Fruit fly (Drosophila melanogaster) S2 (cell line): ENCODE data around the gene CG43999.

ENCODE experiments used
- CG8478 ChIP-seq: fragments of >200 bp; optimal IDR thresholded peaks from 2 replicates; lab custom pipeline; 2018
- CTCF ChIP-seq, 2 experiments: fragments of >200 bp; optimal IDR thresholded peaks; 2 replicates each; lab custom pipeline; 2018

- TF ChIP-seq CG8478 (no peak), CTCF (optimal IDR thresholded peaks at IDR 0.05; lab: Kevin White, UChicago) (no peak)
Measured at dm6 chr3R:23928950-23929602, at the start of gene CG43999, which contains the start of the genes CG43998 and CG31142.
